Fruit fly (Drosophila melanogaster) whole organism, prepupa: ENCODE measurements around the gene CG32537.

Experiments used
- CG10631 ChIP-seq: fragments of 200-800 bp; sonication (Bioruptor generic); optimal IDR thresholded peaks from 2 replicates; lab custom pipeline; 2016; ENCODE audit warnings: missing biosample characterization, missing genetic modification characterization
- CG10669 ChIP-seq: fragments of 200-800 bp; sonication (Bioruptor generic); optimal IDR thresholded peaks from 3 replicates; lab custom pipeline; 2018; ENCODE audit warnings: missing biosample characterization, mild to moderate bottlenecking, missing genetic modification characterization, moderate library complexity
- CG11294 ChIP-seq: fragments of 200-800 bp; sonication (Bioruptor generic); IDR thresholded peaks from 2 replicates; pipeline ENCODE4 v1.3.6; 2022; ENCODE audit warnings: missing biosample characterization, missing genetic modification characterization
- CG11762 ChIP-seq: fragments of 200-800 bp; sonication (Bioruptor generic); optimal IDR thresholded peaks from 3 replicates; lab custom pipeline; 2016; ENCODE audit warnings: missing biosample characterization, missing genetic modification characterization; ENCODE audit not compliant: insufficient read depth
- CG11902 ChIP-seq: fragments of 200-800 bp; sonication (Bioruptor generic); optimal IDR thresholded peaks from 3 replicates; lab custom pipeline; 2016; ENCODE audit warnings: missing biosample characterization, missing genetic modification characterization
- CG15336 ChIP-seq: fragments of 200-800 bp; sonication (Bioruptor generic); IDR thresholded peaks from 2 replicates; pipeline ENCODE4 v1.3.6; 2022; ENCODE audit warnings: missing biosample characterization, missing genetic modification characterization
- CG1621 ChIP-seq: fragments of 200-800 bp; sonication (Bioruptor generic); optimal IDR thresholded peaks from 3 replicates; lab custom pipeline; 2018; ENCODE audit warnings: missing biosample characterization, mild to moderate bottlenecking, missing genetic modification characterization
- CG3032 ChIP-seq: fragments of 200-800 bp; optimal IDR thresholded peaks from 2 replicates; lab custom pipeline; 2019; ENCODE audit warnings: missing biosample characterization, mild to moderate bottlenecking, missing genetic modification characterization, moderate library complexity
- CG32006 ChIP-seq: fragments of 200-800 bp; sonication (Bioruptor generic); optimal IDR thresholded peaks from 3 replicates; lab custom pipeline; 2017; ENCODE audit warnings: missing biosample characterization, mild to moderate bottlenecking, missing genetic modification characterization
- CG3919 ChIP-seq: fragments of 200-800 bp; sonication (Bioruptor generic); optimal IDR thresholded peaks from 3 replicates; lab custom pipeline; 2016; ENCODE audit warnings: missing biosample characterization, missing genetic modification characterization
- CG6792 ChIP-seq: fragments of 200-800 bp; sonication (Bioruptor generic); optimal IDR thresholded peaks from 3 replicates; lab custom pipeline; 2016; ENCODE audit warnings: missing biosample characterization, missing genetic modification characterization
- CG6854 ChIP-seq: fragments of 200-800 bp; sonication (Bioruptor generic); optimal IDR thresholded peaks from 2 replicates; lab custom pipeline; 2017; ENCODE audit warnings: missing biosample characterization, mild to moderate bottlenecking, missing genetic modification characterization
- CG7368 ChIP-seq: fragments of 200-800 bp; sonication (Bioruptor generic); optimal IDR thresholded peaks from 3 replicates; lab custom pipeline; 2016; ENCODE audit warnings: missing biosample characterization, missing genetic modification characterization
- CG8632 ChIP-seq: fragments of 200-800 bp; sonication (Bioruptor generic); optimal IDR thresholded peaks from 3 replicates; lab custom pipeline; 2016; ENCODE audit warnings: missing biosample characterization, missing genetic modification characterization
- CG9139 ChIP-seq: fragments of 200-800 bp; sonication (Bioruptor generic); optimal IDR thresholded peaks from 3 replicates; lab custom pipeline; 2017; ENCODE audit warnings: missing biosample characterization, mild to moderate bottlenecking, missing genetic modification characterization
- Eip75B ChIP-seq: fragments of 200-800 bp; sonication (Bioruptor generic); optimal IDR thresholded peaks from 3 replicates; lab custom pipeline; 2016; ENCODE audit warnings: missing biosample characterization, missing genetic modification characterization
- Eip78C ChIP-seq: fragments of 200-800 bp; sonication (Bioruptor generic); peaks from one replicate; lab custom pipeline; 2016; ENCODE audit warnings: missing biosample characterization, missing genetic modification characterization
- Ets21C ChIP-seq: fragments of 200-800 bp; sonication (Bioruptor generic); optimal IDR thresholded peaks from 3 replicates; lab custom pipeline; 2016; ENCODE audit warnings: missing biosample characterization, missing genetic modification characterization
- Ets96B ChIP-seq: fragments of 200-800 bp; optimal IDR thresholded peaks from 2 replicates; lab custom pipeline; 2019; ENCODE audit warnings: missing biosample characterization, mild to moderate bottlenecking, missing genetic modification characterization, moderate library complexity
- Gug ChIP-seq: fragments of 200-800 bp; sonication (Bioruptor generic); IDR thresholded peaks from 2 replicates; pipeline ENCODE4 v1.3.6; 2022; ENCODE audit warnings: missing biosample characterization, missing genetic modification characterization
- Hr39 ChIP-seq: fragments of 200-800 bp; sonication (Bioruptor generic); optimal IDR thresholded peaks from 2 replicates; lab custom pipeline; 2016; ENCODE audit warnings: missing biosample characterization, missing genetic modification characterization
- Hr4 ChIP-seq: fragments of 200-800 bp; sonication (Bioruptor generic); optimal IDR thresholded peaks from 3 replicates; lab custom pipeline; 2016; ENCODE audit warnings: missing biosample characterization, missing genetic modification characterization
- Lpt ChIP-seq: fragments of 200-800 bp; sonication (Bioruptor generic); optimal IDR thresholded peaks from 3 replicates; lab custom pipeline; 2016; ENCODE audit warnings: missing biosample characterization, missing genetic modification characterization
- Met ChIP-seq: fragments of 200-800 bp; sonication (Bioruptor generic); optimal IDR thresholded peaks from 3 replicates; lab custom pipeline; 2016; ENCODE audit warnings: missing biosample characterization, missing genetic modification characterization
- OdsH ChIP-seq: fragments of 200-800 bp; sonication (Bioruptor generic); optimal IDR thresholded peaks from 3 replicates; lab custom pipeline; 2016; ENCODE audit warnings: missing biosample characterization, missing genetic modification characterization
- Smox ChIP-seq: fragments of 200-800 bp; sonication (Bioruptor generic); optimal IDR thresholded peaks from 3 replicates; lab custom pipeline; 2016; ENCODE audit warnings: missing biosample characterization, missing genetic modification characterization
- Sox14 ChIP-seq: fragments of 200-800 bp; sonication (Bioruptor generic); optimal IDR thresholded peaks from 3 replicates; lab custom pipeline; 2016; ENCODE audit warnings: missing biosample characterization, missing genetic modification characterization
- Sox15 ChIP-seq: fragments of 200-800 bp; sonication (Bioruptor generic); optimal IDR thresholded peaks from 3 replicates; lab custom pipeline; 2016; ENCODE audit warnings: missing biosample characterization, missing genetic modification characterization
- achi ChIP-seq: fragments of 200-800 bp; sonication (Bioruptor generic); optimal IDR thresholded peaks from 3 replicates; lab custom pipeline; 2016; ENCODE audit warnings: missing biosample characterization, missing genetic modification characterization
- acj6 ChIP-seq: fragments of 200-800 bp; sonication (Bioruptor generic); optimal IDR thresholded peaks from 3 replicates; lab custom pipeline; 2016; ENCODE audit warnings: missing biosample characterization, missing genetic modification characterization
- cyc ChIP-seq: fragments of 200-800 bp; sonication (Bioruptor generic); optimal IDR thresholded peaks from 3 replicates; lab custom pipeline; 2016; ENCODE audit warnings: missing biosample characterization, missing genetic modification characterization
- dac ChIP-seq: fragments of 200-800 bp; sonication (Bioruptor generic); optimal IDR thresholded peaks from 2 replicates; lab custom pipeline; 2017; ENCODE audit warnings: missing biosample characterization, mild to moderate bottlenecking, missing genetic modification characterization
- esn ChIP-seq: fragments of 200-800 bp; sonication (Bioruptor generic); optimal IDR thresholded peaks from 2 replicates; lab custom pipeline; 2016; ENCODE audit warnings: missing biosample characterization, mild to moderate bottlenecking, missing genetic modification characterization, moderate library complexity
- fd85E ChIP-seq: fragments of 200-800 bp; sonication (Bioruptor generic); optimal IDR thresholded peaks from 3 replicates; lab custom pipeline; 2016; ENCODE audit warnings: missing biosample characterization, missing genetic modification characterization
- fkh ChIP-seq: fragments of 200-800 bp; sonication (Bioruptor generic); optimal IDR thresholded peaks from 3 replicates; lab custom pipeline; 2017; ENCODE audit warnings: missing biosample characterization, mild to moderate bottlenecking, missing genetic modification characterization, moderate library complexity
- lz ChIP-seq: fragments of 200-800 bp; sonication (Bioruptor generic); optimal IDR thresholded peaks from 3 replicates; lab custom pipeline; 2016; ENCODE audit warnings: missing biosample characterization, missing genetic modification characterization
- net ChIP-seq: fragments of 200-800 bp; sonication (Bioruptor generic); optimal IDR thresholded peaks from 3 replicates; lab custom pipeline; 2016; ENCODE audit warnings: missing biosample characterization, missing genetic modification characterization
- pdm3 ChIP-seq: fragments of 200-800 bp; sonication (Bioruptor generic); optimal IDR thresholded peaks from 3 replicates; lab custom pipeline; 2016; ENCODE audit warnings: missing biosample characterization, missing genetic modification characterization
- spab ChIP-seq: fragments of 200-800 bp; sonication (Bioruptor generic); optimal IDR thresholded peaks from 2 replicates; lab custom pipeline; 2017; ENCODE audit warnings: missing biosample characterization, mild to moderate bottlenecking, missing genetic modification characterization, missing genetic modification reagents
- vri ChIP-seq: fragments of 200-800 bp; sonication (Bioruptor generic); optimal IDR thresholded peaks from 3 replicates; lab custom pipeline; 2016; ENCODE audit warnings: missing biosample characterization, mild to moderate bottlenecking, missing genetic modification characterization

Gene CG32537

DNA sequence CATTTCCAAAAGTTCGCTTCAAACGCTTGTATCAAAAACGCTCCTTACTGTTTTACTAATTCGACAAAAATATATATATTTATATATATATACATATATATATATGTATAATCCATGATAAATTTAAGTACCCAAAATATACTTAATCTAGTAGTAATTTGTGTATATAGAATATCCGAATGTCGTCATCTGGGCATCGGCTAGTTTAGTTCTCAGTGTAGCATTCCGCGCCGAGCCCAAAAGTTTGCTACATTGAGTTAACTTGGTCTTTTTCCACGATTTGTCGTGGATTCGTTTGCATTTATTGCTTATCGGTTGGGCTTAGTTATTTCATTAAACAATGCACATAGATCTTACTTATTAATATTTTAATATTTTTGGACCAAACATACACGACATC is 4.9 kb upstream of the CG32537 start (continued):
- TF ChIP-seq cyc (GFP tag; lab: Kevin White, UChicago): no peak
- TF ChIP-seq CG11762: no peak
- no peak for TF ChIP-seq Hr4 (GFP tag; lab: Kevin White, UChicago)
- TF ChIP-seq CG32006 (GFP tag; lab: Kevin White, UChicago): no peak
- TF ChIP-seq CG3032 (tag; lab: Kevin White, UChicago): no peak
- TF ChIP-seq CG1621 (tag; lab: Kevin White, UChicago): no peak
- no peak for TF ChIP-seq vri (GFP tag; lab: Kevin White, UChicago)
- TF ChIP-seq CG6792 (GFP tag; lab: Kevin White, UChicago): no peak
- no peak for TF ChIP-seq Smox (GFP tag; lab: Kevin White, UChicago)
- no peak for TF ChIP-seq CG10631 (GFP tag; lab: Kevin White, UChicago)
- no peak for TF ChIP-seq CG10669
- TF ChIP-seq fd85E (GFP tag; lab: Kevin White, UChicago): no peak
- TF ChIP-seq CG11294 (GFP tag; lab: Robert Waterston, UW): no peak
- TF ChIP-seq CG9139 (GFP tag; lab: Kevin White, UChicago): no peak
- TF ChIP-seq Lpt (GFP tag; lab: Kevin White, UChicago): peak; percentile 2
- TF ChIP-seq Ets96B (tag; lab: Kevin White, UChicago): peak; percentile 9
- TF ChIP-seq lz (GFP tag; lab: Kevin White, UChicago): peak; percentile 20
- no peak for TF ChIP-seq Eip78C
- TF ChIP-seq CG3919 (GFP tag; lab: Kevin White, UChicago): no peak
- no peak for TF ChIP-seq acj6 (GFP tag; lab: Kevin White, UChicago)
- no peak for TF ChIP-seq dac (GFP tag; lab: Kevin White, UChicago)
- peak; percentile 31 for TF ChIP-seq achi (GFP tag; lab: Kevin White, UChicago)
- no peak for TF ChIP-seq Ets21C
- TF ChIP-seq CG6854 (GFP tag; lab: Kevin White, UChicago): no peak
- no peak for TF ChIP-seq Sox15 (GFP tag; lab: Kevin White, UChicago)
- TF ChIP-seq esn (GFP tag; lab: Kevin White, UChicago): peak; percentile 44
- no peak for TF ChIP-seq OdsH

DNA sequence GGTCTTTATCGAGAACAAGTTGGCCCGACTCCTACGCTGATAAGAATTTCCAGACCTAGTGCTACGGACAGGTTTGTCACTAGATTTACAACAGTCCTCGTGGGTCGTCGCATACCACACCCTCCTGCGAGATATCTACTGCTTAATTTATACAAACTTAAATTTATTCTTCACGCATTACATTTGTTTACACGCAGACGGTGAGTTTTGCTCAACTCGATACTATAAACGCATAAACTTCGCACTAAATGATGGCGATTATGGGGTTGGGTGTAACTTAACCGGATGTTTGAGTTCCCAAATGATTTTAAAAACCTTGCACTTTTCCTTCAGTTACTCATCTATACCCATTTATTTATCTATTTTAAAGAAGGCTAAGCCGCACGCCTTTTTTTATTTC is 4.3 kb upstream of the CG32537 start:
- TF ChIP-seq Hr39 (GFP tag; lab: Kevin White, UChicago) (no peak), CG8632 (GFP tag; lab: Kevin White, UChicago) (no peak), CG7368 (GFP tag; lab: Kevin White, UChicago) (no peak), pdm3 (no peak), Gug (GFP tag; lab: Robert Waterston, UW) (no peak), CG3032 (tag; lab: Kevin White, UChicago) (no peak), CG6792 (GFP tag; lab: Kevin White, UChicago) (no peak), Sox14 (GFP tag; lab: Kevin White, UChicago) (no peak), Met (GFP tag; lab: Kevin White, UChicago) (no peak), spab (no peak), CG15336 (GFP tag; lab: Robert Waterston, UW) (no peak), net (GFP tag; lab: Kevin White, UChicago) (no peak), CG9139 (GFP tag; lab: Kevin White, UChicago) (no peak), fkh (GFP tag; lab: Kevin White, UChicago) (no peak), Hr4 (GFP tag; lab: Kevin White, UChicago) (no peak)

DNA sequence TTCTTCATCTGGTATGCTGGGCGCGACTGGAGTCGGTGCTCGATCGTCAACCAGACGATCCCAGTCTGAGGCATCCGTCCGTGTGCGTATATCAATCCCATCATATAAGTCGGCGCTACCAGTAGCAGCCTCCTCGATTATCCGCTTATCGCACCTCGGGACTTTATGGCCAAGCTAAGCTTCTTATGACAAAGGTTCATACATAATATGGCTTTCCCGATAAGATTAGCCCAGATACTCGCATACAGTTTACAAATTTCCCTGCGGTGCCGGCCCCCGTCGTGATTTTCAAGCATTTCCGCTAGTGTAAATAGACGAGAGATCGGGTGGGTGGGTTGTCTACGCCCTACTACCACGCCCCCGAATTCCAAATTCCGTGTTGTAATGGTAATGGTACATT is 3.9 kb upstream of the CG32537 start, which contains the start of gene CG8028:
Gene CG8028 (minus strand): TSS at position 101 of the 400 bp plus-strand sequence.
- TF ChIP-seq Eip75B (GFP tag; lab: Kevin White, UChicago) (no peak), CG11902 (no peak)
